Worm (Caenorhabditis elegans): ENCODE results near the gene F58F9.8.

DNA sequence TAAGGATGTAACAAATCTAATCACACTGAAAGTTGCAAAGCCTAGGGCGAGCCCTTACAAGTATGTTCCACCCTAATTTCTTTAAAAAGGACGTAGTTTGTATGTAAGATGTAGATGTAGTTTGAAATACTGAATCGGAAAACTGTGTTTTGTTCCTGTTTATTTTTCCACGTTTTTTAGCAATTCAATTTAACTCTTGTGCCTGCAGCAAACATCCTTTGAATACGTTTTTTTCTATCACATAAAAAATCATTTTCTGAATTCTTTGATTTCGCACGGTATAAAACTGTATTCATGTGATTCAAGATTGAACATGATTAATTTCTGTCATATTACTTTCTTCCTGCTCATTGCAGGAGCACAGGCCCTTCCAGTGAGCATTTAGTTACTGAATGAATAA, 2.0 kb downstream of the F58F9.8 start, which contains the start of gene F58F9.9:
- TF ChIP-seq dpff-1 (tag; optimal IDR thresholded peaks at IDR 0.05), result no peak
- TF ChIP-seq F52B5.7 (tag; optimal IDR thresholded peaks at IDR 0.05), result no peak
- no peak for TF ChIP-seq snpc-3.4 (tag; optimal IDR thresholded peaks at IDR 0.05)
- TF ChIP-seq pha-4 (tag; optimal IDR thresholded peaks at IDR 0.05), result no peak
- TF ChIP-seq attf-5 (GFP tag; optimal IDR thresholded peaks at IDR 0.05), result no peak
- TF ChIP-seq mel-28 (tag; optimal IDR thresholded peaks at IDR 0.05; ENCODE audit: borderline replicate concordance), result no peak
- no peak for TF ChIP-seq ztf-25 (GFP tag; IDR thresholded peaks at IDR 0.05)
- TF ChIP-seq fkh-3 (tag; optimal IDR thresholded peaks at IDR 0.05), result no peak
- TF ChIP-seq him-1 (tag; optimal IDR thresholded peaks at IDR 0.05), result no peak
- TF ChIP-seq nhr-27 (tag; optimal IDR thresholded peaks at IDR 0.05), result no peak

Measured in whole organism, young adult.